Fruit fly (Drosophila melanogaster): Measurements from ENCODE around the gene CG13634.

Gene CG13634

dm6 chr3R:24828234-24828633 is 38.3 kb upstream of the CG13634 start, which contains the start of gene RabX4:
TSS of gene RabX4 (minus strand) at chr3R:24828409.
- no peak for TF ChIP-seq CG15336 (GFP tag; IDR thresholded peaks at IDR 0.05)
- TF ChIP-seq svp (GFP tag), result peak; percentile 57
- no peak for TF ChIP-seq CG6854 (GFP tag; optimal IDR thresholded peaks at IDR 0.05)
- no peak for TF ChIP-seq CG6792 (GFP tag; optimal IDR thresholded peaks at IDR 0.05)

- TF ChIP-seq salr (GFP tag; optimal IDR thresholded peaks at IDR 0.05) (no peak), CG16779 (tag; optimal IDR thresholded peaks at IDR 0.05) (no peak), Eip93F (GFP tag; optimal IDR thresholded peaks at IDR 0.05) (no peak), CG11762 (GFP tag; optimal IDR thresholded peaks at IDR 0.05; ENCODE audit: insufficient read depth) (no peak), Ets21C (GFP tag; optimal IDR thresholded peaks at IDR 0.05) (no peak), acj6 (GFP tag; optimal IDR thresholded peaks at IDR 0.05) (no peak), cyc (GFP tag; optimal IDR thresholded peaks at IDR 0.05) (no peak), Sox14 (GFP tag; optimal IDR thresholded peaks at IDR 0.05) (no peak), esn (GFP tag; optimal IDR thresholded peaks at IDR 0.05) (no peak), CG32006 (GFP tag; optimal IDR thresholded peaks at IDR 0.05) (no peak), CG8632 (GFP tag; optimal IDR thresholded peaks at IDR 0.05) (no peak), fd85E (GFP tag; optimal IDR thresholded peaks at IDR 0.05) (no peak), eg (GFP tag; IDR thresholded peaks at IDR 0.05) (no peak)
These were observed 35.6 kb upstream of the CG13634 start, which contains the start of gene niki for dm6 chr3R:24825548-24825947. TSS of gene niki (minus strand) at chr3R:24825648.

dm6 chr3R:24823061-24823460 is 33.1 kb upstream of the CG13634 start:
- TF ChIP-seq CG31627 (GFP tag; optimal IDR thresholded peaks at IDR 0.05) (no peak), CG8119 (GFP tag; IDR thresholded peaks at IDR 0.05) (no peak)

- peak; percentile 10 for TF ChIP-seq CG31627 (GFP tag; optimal IDR thresholded peaks at IDR 0.05)
- no peak for TF ChIP-seq CG3919 (GFP tag; optimal IDR thresholded peaks at IDR 0.05)
- TF ChIP-seq CG11902 (GFP tag; optimal IDR thresholded peaks at IDR 0.05), result peak; percentile 20
- TF ChIP-seq cyc (GFP tag; optimal IDR thresholded peaks at IDR 0.05), result peak; percentile 46
- no peak for TF ChIP-seq Hr4 (GFP tag; optimal IDR thresholded peaks at IDR 0.05)
- peak; percentile 52 for TF ChIP-seq esn (GFP tag; optimal IDR thresholded peaks at IDR 0.05)
- no peak for TF ChIP-seq Eip93F (GFP tag; optimal IDR thresholded peaks at IDR 0.05)
- no peak for TF ChIP-seq CG8119 (GFP tag; IDR thresholded peaks at IDR 0.05)
These were observed 27.3 kb upstream of the CG13634 start, which contains the start of the genes CG5808 and Saf-B for dm6 chr3R:24816993-24817854. TSS of gene CG5808 (minus strand) at chr3R:24817007. TSS of gene Saf-B (plus strand) at chr3R:24817464.

dm6 chr3R:24813637-24814301 is 23.8 kb upstream of the CG13634 start, which contains the start of the genes lili and CG34150:
TSS of gene lili (minus strand) at chr3R:24814012.
TSS of gene CG34150 (plus strand) at chr3R:24814262.
- peak; percentile 38; the same call in 1 of the 3 replicates for TF ChIP-seq CG6163 (GFP tag; IDR thresholded peaks at IDR 0.05)
- peak; percentile 64 for TF ChIP-seq CG3032 (tag; optimal IDR thresholded peaks at IDR 0.05)
- peak; percentile 69 for TF ChIP-seq lz (GFP tag; optimal IDR thresholded peaks at IDR 0.05)
- no peak for TF ChIP-seq net (GFP tag; optimal IDR thresholded peaks at IDR 0.05)
- TF ChIP-seq Hr4 (GFP tag; optimal IDR thresholded peaks at IDR 0.05), result no peak
- TF ChIP-seq CG11762 (GFP tag; optimal IDR thresholded peaks at IDR 0.05; ENCODE audit: insufficient read depth), result peak; percentile 22
- TF ChIP-seq CG1621 (tag; optimal IDR thresholded peaks at IDR 0.05), result no peak
- no peak for TF ChIP-seq fd59A (GFP tag; optimal IDR thresholded peaks at IDR 0.05)
- TF ChIP-seq Eip78C (GFP tag), result peak; percentile 90
- TF ChIP-seq CG6854 (GFP tag; optimal IDR thresholded peaks at IDR 0.05), result peak; percentile 53
- TF ChIP-seq Ets21C (GFP tag; optimal IDR thresholded peaks at IDR 0.05), result no peak
- peak; percentile 28 for TF ChIP-seq CG11902 (GFP tag; optimal IDR thresholded peaks at IDR 0.05)
- peak; percentile 32; the same call in 1 of the 2 replicates for TF ChIP-seq CG15336 (GFP tag; IDR thresholded peaks at IDR 0.05)
- TF ChIP-seq Gug (GFP tag; IDR thresholded peaks at IDR 0.05), result 0 out of 2 replicates have a peak, but pooled peaks have one; percentile 36
- peak; percentile 31; the same call in 1 of the 3 replicates for TF ChIP-seq CG8119 (GFP tag; IDR thresholded peaks at IDR 0.05)
- TF ChIP-seq CG8319 (GFP tag; optimal IDR thresholded peaks at IDR 0.05), result peak; percentile 37
- TF ChIP-seq CG7368 (GFP tag; optimal IDR thresholded peaks at IDR 0.05), result peak; percentile 40
- TF ChIP-seq Ets96B (tag; optimal IDR thresholded peaks at IDR 0.05), result peak; percentile 22
- peak; percentile 82 for TF ChIP-seq achi (GFP tag; optimal IDR thresholded peaks at IDR 0.05)
- peak; percentile 45 for TF ChIP-seq dsx (GFP tag; optimal IDR thresholded peaks at IDR 0.05; ENCODE audit: poor library complexity, severe bottlenecking)
- peak; percentile 53; the same call in 1 of the 3 replicates for TF ChIP-seq eg (GFP tag; IDR thresholded peaks at IDR 0.05)
- peak; percentile 51 for TF ChIP-seq Sox15 (GFP tag; optimal IDR thresholded peaks at IDR 0.05)
- peak; percentile 64 for TF ChIP-seq topi (GFP tag; optimal IDR thresholded peaks at IDR 0.05)
- no peak for TF ChIP-seq Met (GFP tag; optimal IDR thresholded peaks at IDR 0.05)
- TF ChIP-seq CG31627 (GFP tag; optimal IDR thresholded peaks at IDR 0.05), result peak; percentile 83
- no peak for TF ChIP-seq CG16779 (tag; optimal IDR thresholded peaks at IDR 0.05)
- TF ChIP-seq Eip93F (GFP tag; optimal IDR thresholded peaks at IDR 0.05), result peak; percentile 20
- TF ChIP-seq esn (GFP tag; optimal IDR thresholded peaks at IDR 0.05), result peak; percentile 78
- peak; percentile 74 for TF ChIP-seq cyc (GFP tag; optimal IDR thresholded peaks at IDR 0.05)

All from whole organism, prepupa.